Worm (Caenorhabditis elegans) whole organism, late embryonic: ENCODE results near the gene vglu-2.

Experiments
- K02D7.2 ChIP-seq: sonication (generic microtip); optimal IDR thresholded peaks from 2 replicates; lab custom pipeline; 2017; ENCODE audit warnings: mild to moderate bottlenecking, missing genetic modification characterization, missing compliant biosample characterization
- T23F11.4 ChIP-seq: fragments of 200-800 bp; sonication (Bioruptor generic); optimal IDR thresholded peaks from 2 replicates; lab custom pipeline; 2018; ENCODE audit warnings: mild to moderate bottlenecking, missing genetic modification characterization, missing compliant biosample characterization
- ceh-18 ChIP-seq: sonication (generic microtip); optimal IDR thresholded peaks from 2 replicates; lab custom pipeline; 2016; ENCODE audit warnings: missing genetic modification characterization, missing compliant biosample characterization
- ceh-19 ChIP-seq: fragments of 200-800 bp; sonication (Bioruptor generic); optimal IDR thresholded peaks from 2 replicates; lab custom pipeline; 2018; ENCODE audit warnings: mild to moderate bottlenecking, missing genetic modification characterization, missing compliant biosample characterization
- ceh-2 ChIP-seq: sonication (generic microtip); optimal IDR thresholded peaks from 2 replicates; lab custom pipeline; 2016; ENCODE audit warnings: missing genotype, missing genetic modification characterization, missing compliant biosample characterization
- ceh-30 ChIP-seq: fragments of 150-350 bp; optimal IDR thresholded peaks from 2 replicates; lab custom pipeline; 2014; ENCODE audit warnings: missing biosample characterization, missing genetic modification characterization
- ceh-31 ChIP-seq: sonication (generic microtip); optimal IDR thresholded peaks from 2 replicates; lab custom pipeline; 2016; ENCODE audit warnings: missing genetic modification characterization, missing compliant biosample characterization
- ceh-34 ChIP-seq: sonication (generic microtip); optimal IDR thresholded peaks from 2 replicates; lab custom pipeline; 2016; ENCODE audit warnings: mild to moderate bottlenecking, missing genetic modification characterization, missing compliant biosample characterization
- ceh-45 ChIP-seq: fragments of 200-800 bp; sonication (Bioruptor generic); IDR thresholded peaks from 2 replicates; pipeline ENCODE4 v1.3.6; 2022; ENCODE audit warnings: missing genetic modification reagents, missing genetic modification characterization, missing compliant biosample characterization
- ceh-48 ChIP-seq: sonication (generic microtip); optimal IDR thresholded peaks from 2 replicates; lab custom pipeline; 2016; ENCODE audit warnings: missing genetic modification characterization, inconsistent platforms, missing compliant biosample characterization
- che-1 ChIP-seq: sonication (generic microtip); optimal IDR thresholded peaks from 2 replicates; lab custom pipeline; 2016; ENCODE audit warnings: mild to moderate bottlenecking, missing genetic modification characterization, missing compliant biosample characterization
- dmd-4 ChIP-seq: sonication (generic microtip); optimal IDR thresholded peaks from 2 replicates; lab custom pipeline; 2016; ENCODE audit warnings: borderline replicate concordance, missing genetic modification characterization, missing compliant biosample characterization
- elt-2 ChIP-seq: sonication (generic microtip); optimal IDR thresholded peaks from 2 replicates; lab custom pipeline; 2016; ENCODE audit warnings: missing genetic modification reagents, missing genetic modification characterization, missing compliant biosample characterization
- ets-4 ChIP-seq: sonication (generic microtip); optimal IDR thresholded peaks from 2 replicates; lab custom pipeline; 2016; ENCODE audit warnings: missing genetic modification characterization, missing compliant biosample characterization
- eyg-1 ChIP-seq: sonication (generic microtip); optimal IDR thresholded peaks from 2 replicates; lab custom pipeline; 2016; ENCODE audit warnings: missing genotype, missing genetic modification characterization, missing compliant biosample characterization
- fkh-10 ChIP-seq: fragments of 150-350 bp; optimal IDR thresholded peaks from 2 replicates; lab custom pipeline; 2014; ENCODE audit warnings: missing biosample characterization, missing genetic modification reagents, missing genetic modification characterization
- fkh-6 ChIP-seq: sonication (generic microtip); optimal IDR thresholded peaks from 2 replicates; lab custom pipeline; 2016; ENCODE audit warnings: missing genetic modification characterization, missing compliant biosample characterization
- hlh-13 ChIP-seq: fragments of 200-800 bp; sonication (Bioruptor generic); optimal IDR thresholded peaks from 2 replicates; lab custom pipeline; 2018; ENCODE audit warnings: mild to moderate bottlenecking, missing genetic modification characterization, missing compliant biosample characterization
- hlh-15 ChIP-seq: sonication (generic microtip); optimal IDR thresholded peaks from 2 replicates; lab custom pipeline; 2016; ENCODE audit warnings: missing genetic modification characterization, missing compliant biosample characterization
- hlh-6 ChIP-seq: sonication (generic microtip); optimal IDR thresholded peaks from 2 replicates; lab custom pipeline; 2016; ENCODE audit warnings: missing genotype, missing genetic modification characterization, missing compliant biosample characterization
- hlh-8 ChIP-seq: sonication (generic microtip); optimal IDR thresholded peaks from 2 replicates; lab custom pipeline; 2016; ENCODE audit warnings: missing genotype, missing genetic modification characterization, missing compliant biosample characterization
- nfya-1 ChIP-seq: sonication (generic microtip); optimal IDR thresholded peaks from 2 replicates; lab custom pipeline; 2017; ENCODE audit warnings: missing genetic modification characterization, mild to moderate bottlenecking, missing compliant biosample characterization, antibody characterized with exemption, moderate library complexity
- pag-3 ChIP-seq: sonication (generic microtip); optimal IDR thresholded peaks from 2 replicates; lab custom pipeline; 2016; ENCODE audit warnings: missing compliant biosample characterization, missing genetic modification characterization, borderline replicate concordance
- pat-9 ChIP-seq: fragments of 200-800 bp; sonication (Bioruptor generic); optimal IDR thresholded peaks from 2 replicates; lab custom pipeline; 2018; ENCODE audit warnings: mild to moderate bottlenecking, missing genetic modification characterization, moderate library complexity, missing compliant biosample characterization
- pax-1 ChIP-seq: fragments of 150-350 bp; optimal IDR thresholded peaks from 2 replicates; lab custom pipeline; 2014; ENCODE audit warnings: missing biosample characterization, missing genetic modification characterization
- pha-2 ChIP-seq: sonication (generic microtip); optimal IDR thresholded peaks from 2 replicates; lab custom pipeline; 2017; ENCODE audit warnings: mild to moderate bottlenecking, missing genetic modification characterization, missing compliant biosample characterization
- pha-4 ChIP-seq: fragments of 150-350 bp; optimal IDR thresholded peaks from 2 replicates; lab custom pipeline; 2018; ENCODE audit warnings: missing biosample characterization, missing genetic modification reagents, missing genetic modification characterization
- pros-1 ChIP-seq: fragments of 150-350 bp; optimal IDR thresholded peaks from 2 replicates; lab custom pipeline; 2014; ENCODE audit warnings: missing biosample characterization, missing genetic modification reagents, missing genetic modification characterization
- rnt-1 ChIP-seq: sonication (generic microtip); optimal IDR thresholded peaks from 2 replicates; lab custom pipeline; 2016; ENCODE audit warnings: missing genetic modification characterization, missing compliant biosample characterization
- sdc-2 ChIP-seq: sonication (generic microtip); optimal IDR thresholded peaks from 2 replicates; lab custom pipeline; 2016; ENCODE audit warnings: missing genotype, missing genetic modification characterization, missing compliant biosample characterization
- sox-2 ChIP-seq: fragments of 200-800 bp; sonication (Bioruptor generic); IDR thresholded peaks from 2 replicates; pipeline ENCODE4 v1.3.6; 2022; ENCODE audit warnings: missing genetic modification reagents, missing genetic modification characterization, missing compliant biosample characterization
- sox-4 ChIP-seq: sonication (generic microtip); optimal IDR thresholded peaks from 2 replicates; lab custom pipeline; 2017; ENCODE audit warnings: mild to moderate bottlenecking, missing genetic modification characterization, inconsistent platforms, missing compliant biosample characterization
- syd-9 ChIP-seq: sonication (generic microtip); optimal IDR thresholded peaks from 2 replicates; lab custom pipeline; 2016; ENCODE audit warnings: mild to moderate bottlenecking, missing genetic modification characterization, moderate library complexity, missing compliant biosample characterization
- tbx-2 ChIP-seq: sonication (generic microtip); optimal IDR thresholded peaks from 2 replicates; lab custom pipeline; 2016; ENCODE audit warnings: missing genetic modification characterization, missing compliant biosample characterization
- unc-42 ChIP-seq: sonication (generic microtip); optimal IDR thresholded peaks from 2 replicates; lab custom pipeline; 2016; ENCODE audit warnings: missing genotype, missing genetic modification characterization, missing compliant biosample characterization
- unc-55 ChIP-seq: sonication (generic microtip); optimal IDR thresholded peaks from 2 replicates; lab custom pipeline; 2017; ENCODE audit warnings: missing biosample characterization, missing genetic modification reagents, missing genetic modification characterization

The vglu-2 gene

ce11 chrIII:10294837-10295236 is at the start of gene vglu-2:
vglu-2 (plus strand) TSS chrIII:10295137.
- TF ChIP-seq sox-4 (tag; lab: Kevin White, UChicago) (no peak), pag-3 (no peak), pax-1 (no peak), eyg-1 (tag; lab: Kevin White, UChicago) (no peak), ceh-45 (no peak), ceh-2 (tag; lab: Kevin White, UChicago) (no peak), pha-4 (tag; lab: Kevin White, UChicago) (no peak), nfya-1 (tag; lab: Kevin White, UChicago) (no peak), hlh-15 (no peak), sox-2 (no peak), fkh-6 (tag; lab: Kevin White, UChicago) (no peak), syd-9 (tag; lab: Kevin White, UChicago) (no peak), dmd-4 (tag; lab: Kevin White, UChicago) (no peak), ceh-48 (tag; lab: Kevin White, UChicago) (no peak), che-1 (no peak), ceh-30 (tag; lab: Kevin White, UChicago) (no peak), sdc-2 (tag; lab: Kevin White, UChicago) (no peak), ceh-34 (tag; lab: Kevin White, UChicago) (no peak), hlh-13 (GFP tag; lab: Kevin White, UChicago) (no peak), hlh-6 (no peak)

- peak; percentile 14 for TF ChIP-seq ceh-31 (tag; lab: Kevin White, UChicago)
- TF ChIP-seq K02D7.2 (tag; lab: Kevin White, UChicago) = no peak
- no peak for TF ChIP-seq pha-2
- no peak for TF ChIP-seq syd-9 (tag; lab: Kevin White, UChicago)
- TF ChIP-seq ceh-2 (tag; lab: Kevin White, UChicago) = peak; percentile 36
- peak; percentile 76 for TF ChIP-seq ceh-18
- TF ChIP-seq ets-4 (tag; lab: Kevin White, UChicago) = peak; percentile 24
- peak; percentile 29 for TF ChIP-seq elt-2 (tag; lab: Kevin White, UChicago)
- TF ChIP-seq eyg-1 (tag; lab: Kevin White, UChicago) = no peak
- TF ChIP-seq T23F11.4 (GFP tag; lab: Kevin White, UChicago) = no peak
- TF ChIP-seq hlh-8 (tag; lab: Kevin White, UChicago) = peak; percentile 4
- no peak for TF ChIP-seq unc-55 (GFP tag; lab: Kevin White, UChicago)
- TF ChIP-seq rnt-1 (tag; lab: Kevin White, UChicago) = peak; percentile 50
- TF ChIP-seq tbx-2 = peak; percentile 56
- TF ChIP-seq, all 69 proteins: peak for 8
Observed at ce11 chrIII:10248441-10249137, 46.3 kb upstream of the vglu-2 start, which contains the start of the genes div-1 and cor-1. div-1 (minus strand) TSS chrIII:10248559. cor-1 (plus strand) TSS chrIII:10249111.

ce11 chrIII:10251114-10251513 is 43.8 kb upstream of the vglu-2 start:
- TF ChIP-seq pat-9 (tag; lab: Kevin White, UChicago) = no peak

- TF ChIP-seq tbx-2 = no peak
Observed at ce11 chrIII:10253334-10253733, 41.6 kb upstream of the vglu-2 start.

- TF ChIP-seq ceh-30 (tag; lab: Kevin White, UChicago) (no peak), hlh-13 (GFP tag; lab: Kevin White, UChicago) (no peak), pag-3 (no peak), sdc-2 (tag; lab: Kevin White, UChicago) (no peak), pax-1 (no peak), unc-55 (GFP tag; lab: Kevin White, UChicago) (no peak), unc-42 (tag; lab: Kevin White, UChicago) (no peak), fkh-10 (GFP tag; lab: Kevin White, UChicago) (no peak), pros-1 (tag; lab: Kevin White, UChicago) (no peak), ceh-19 (GFP tag; lab: Kevin White, UChicago) (no peak), ceh-45 (no peak)
Observed at ce11 chrIII:10254583-10254982, 40.4 kb upstream of the vglu-2 start, which contains the start of gene R01H10.4. R01H10.4 (plus strand) TSS chrIII:10254818.
